Fruit fly (Drosophila melanogaster) whole organism, prepupa: ENCODE results near the gene CG2147.
A peak's percentile ranks its signal among the peaks of the same experiment; 100 is the strongest.

Experiments
- Blimp-1 ChIP-seq: fragments of 200-800 bp; sonication (Bioruptor generic); optimal IDR thresholded peaks from 3 replicates; lab custom pipeline; 2017; ENCODE audit warnings: missing biosample characterization, missing genetic modification characterization, mild to moderate bottlenecking, moderate library complexity, missing genetic modification reagents
- CG10631 ChIP-seq: fragments of 200-800 bp; sonication (Bioruptor generic); optimal IDR thresholded peaks from 2 replicates; lab custom pipeline; 2016; ENCODE audit warnings: missing biosample characterization, missing genetic modification characterization
- CG10669 ChIP-seq: fragments of 200-800 bp; sonication (Bioruptor generic); optimal IDR thresholded peaks from 3 replicates; lab custom pipeline; 2018; ENCODE audit warnings: missing biosample characterization, mild to moderate bottlenecking, missing genetic modification characterization, moderate library complexity
- CG11294 ChIP-seq: fragments of 200-800 bp; sonication (Bioruptor generic); IDR thresholded peaks from 2 replicates; pipeline ENCODE4 v1.3.6; 2022; ENCODE audit warnings: missing biosample characterization, missing genetic modification characterization
- CG11762 ChIP-seq: fragments of 200-800 bp; sonication (Bioruptor generic); optimal IDR thresholded peaks from 3 replicates; lab custom pipeline; 2016; ENCODE audit warnings: missing biosample characterization, missing genetic modification characterization; ENCODE audit not compliant: insufficient read depth
- CG11902 ChIP-seq: fragments of 200-800 bp; sonication (Bioruptor generic); optimal IDR thresholded peaks from 3 replicates; lab custom pipeline; 2016; ENCODE audit warnings: missing biosample characterization, missing genetic modification characterization
- CG1621 ChIP-seq: fragments of 200-800 bp; sonication (Bioruptor generic); optimal IDR thresholded peaks from 3 replicates; lab custom pipeline; 2018; ENCODE audit warnings: missing biosample characterization, mild to moderate bottlenecking, missing genetic modification characterization
- CG16779 ChIP-seq: fragments of 200-800 bp; sonication (Bioruptor generic); optimal IDR thresholded peaks from 3 replicates; lab custom pipeline; 2017; ENCODE audit warnings: missing biosample characterization, mild to moderate bottlenecking, missing genetic modification characterization
- CG3032 ChIP-seq: fragments of 200-800 bp; optimal IDR thresholded peaks from 2 replicates; lab custom pipeline; 2019; ENCODE audit warnings: missing biosample characterization, mild to moderate bottlenecking, missing genetic modification characterization, moderate library complexity
- CG32006 ChIP-seq: fragments of 200-800 bp; sonication (Bioruptor generic); optimal IDR thresholded peaks from 3 replicates; lab custom pipeline; 2017; ENCODE audit warnings: missing biosample characterization, mild to moderate bottlenecking, missing genetic modification characterization
- CG4318 ChIP-seq: fragments of 200-800 bp; sonication (Bioruptor generic); optimal IDR thresholded peaks from 3 replicates; lab custom pipeline; 2017; ENCODE audit warnings: missing biosample characterization, mild to moderate bottlenecking, missing genetic modification characterization
- CG6163 ChIP-seq: fragments of 200-800 bp; sonication (Bioruptor generic); IDR thresholded peaks from 3 replicates; pipeline ENCODE4 v1.3.6; 2022; ENCODE audit warnings: missing biosample characterization, missing genetic modification characterization
- CG6276 ChIP-seq: fragments of 200-800 bp; sonication (Bioruptor generic); optimal IDR thresholded peaks from 2 replicates; lab custom pipeline; 2017; ENCODE audit warnings: missing biosample characterization, mild to moderate bottlenecking, missing genetic modification characterization
- CG6792 ChIP-seq: fragments of 200-800 bp; sonication (Bioruptor generic); optimal IDR thresholded peaks from 3 replicates; lab custom pipeline; 2016; ENCODE audit warnings: missing biosample characterization, missing genetic modification characterization
- CG6808 ChIP-seq: fragments of 200-800 bp; sonication (Bioruptor generic); optimal IDR thresholded peaks from 3 replicates; lab custom pipeline; 2017; ENCODE audit warnings: missing biosample characterization, missing genetic modification characterization, mild to moderate bottlenecking, moderate library complexity, missing genetic modification reagents
- CG6854 ChIP-seq: fragments of 200-800 bp; sonication (Bioruptor generic); optimal IDR thresholded peaks from 2 replicates; lab custom pipeline; 2017; ENCODE audit warnings: missing biosample characterization, mild to moderate bottlenecking, missing genetic modification characterization
- CG7368 ChIP-seq: fragments of 200-800 bp; sonication (Bioruptor generic); optimal IDR thresholded peaks from 3 replicates; lab custom pipeline; 2016; ENCODE audit warnings: missing biosample characterization, missing genetic modification characterization
- CG8632 ChIP-seq: fragments of 200-800 bp; sonication (Bioruptor generic); optimal IDR thresholded peaks from 3 replicates; lab custom pipeline; 2016; ENCODE audit warnings: missing biosample characterization, missing genetic modification characterization
- CG9139 ChIP-seq: fragments of 200-800 bp; sonication (Bioruptor generic); optimal IDR thresholded peaks from 3 replicates; lab custom pipeline; 2017; ENCODE audit warnings: missing biosample characterization, mild to moderate bottlenecking, missing genetic modification characterization
- Eip75B ChIP-seq: fragments of 200-800 bp; sonication (Bioruptor generic); optimal IDR thresholded peaks from 3 replicates; lab custom pipeline; 2016; ENCODE audit warnings: missing biosample characterization, missing genetic modification characterization
- Eip78C ChIP-seq: fragments of 200-800 bp; sonication (Bioruptor generic); peaks from one replicate; lab custom pipeline; 2016; ENCODE audit warnings: missing biosample characterization, missing genetic modification characterization
- Eip93F ChIP-seq: fragments of 200-800 bp; sonication (Bioruptor generic); optimal IDR thresholded peaks from 2 replicates; lab custom pipeline; 2016; ENCODE audit warnings: missing biosample characterization, mild to moderate bottlenecking, missing genetic modification characterization
- Ets21C ChIP-seq: fragments of 200-800 bp; sonication (Bioruptor generic); optimal IDR thresholded peaks from 3 replicates; lab custom pipeline; 2016; ENCODE audit warnings: missing biosample characterization, missing genetic modification characterization
- Ets96B ChIP-seq: fragments of 200-800 bp; optimal IDR thresholded peaks from 2 replicates; lab custom pipeline; 2019; ENCODE audit warnings: missing biosample characterization, mild to moderate bottlenecking, missing genetic modification characterization, moderate library complexity
- Gug ChIP-seq: fragments of 200-800 bp; sonication (Bioruptor generic); IDR thresholded peaks from 2 replicates; pipeline ENCODE4 v1.3.6; 2022; ENCODE audit warnings: missing biosample characterization, missing genetic modification characterization
- Hr38 ChIP-seq: sonication (Bioruptor generic); optimal IDR thresholded peaks from 2 replicates; lab custom pipeline; 2016; ENCODE audit warnings: missing biosample characterization, missing genetic modification characterization
- Lpt ChIP-seq: fragments of 200-800 bp; sonication (Bioruptor generic); optimal IDR thresholded peaks from 3 replicates; lab custom pipeline; 2016; ENCODE audit warnings: missing biosample characterization, missing genetic modification characterization
- Met ChIP-seq: fragments of 200-800 bp; sonication (Bioruptor generic); optimal IDR thresholded peaks from 3 replicates; lab custom pipeline; 2016; ENCODE audit warnings: missing biosample characterization, missing genetic modification characterization
- Smox ChIP-seq: fragments of 200-800 bp; sonication (Bioruptor generic); optimal IDR thresholded peaks from 3 replicates; lab custom pipeline; 2016; ENCODE audit warnings: missing biosample characterization, missing genetic modification characterization
- Sox14 ChIP-seq: fragments of 200-800 bp; sonication (Bioruptor generic); optimal IDR thresholded peaks from 3 replicates; lab custom pipeline; 2016; ENCODE audit warnings: missing biosample characterization, missing genetic modification characterization
- Sox15 ChIP-seq: fragments of 200-800 bp; sonication (Bioruptor generic); optimal IDR thresholded peaks from 3 replicates; lab custom pipeline; 2016; ENCODE audit warnings: missing biosample characterization, missing genetic modification characterization
- achi ChIP-seq: fragments of 200-800 bp; sonication (Bioruptor generic); optimal IDR thresholded peaks from 3 replicates; lab custom pipeline; 2016; ENCODE audit warnings: missing biosample characterization, missing genetic modification characterization
- cyc ChIP-seq: fragments of 200-800 bp; sonication (Bioruptor generic); optimal IDR thresholded peaks from 3 replicates; lab custom pipeline; 2016; ENCODE audit warnings: missing biosample characterization, missing genetic modification characterization
- dsx ChIP-seq: fragments of 200-800 bp; optimal IDR thresholded peaks from 3 replicates; lab custom pipeline; 2019; ENCODE audit warnings: missing biosample characterization, mild to moderate bottlenecking, missing genetic modification characterization, moderate library complexity; ENCODE audit not compliant: poor library complexity, severe bottlenecking
- fd85E ChIP-seq: fragments of 200-800 bp; sonication (Bioruptor generic); optimal IDR thresholded peaks from 3 replicates; lab custom pipeline; 2016; ENCODE audit warnings: missing biosample characterization, missing genetic modification characterization
- fkh ChIP-seq: fragments of 200-800 bp; sonication (Bioruptor generic); optimal IDR thresholded peaks from 3 replicates; lab custom pipeline; 2017; ENCODE audit warnings: missing biosample characterization, mild to moderate bottlenecking, missing genetic modification characterization, moderate library complexity
- net ChIP-seq: fragments of 200-800 bp; sonication (Bioruptor generic); optimal IDR thresholded peaks from 3 replicates; lab custom pipeline; 2016; ENCODE audit warnings: missing biosample characterization, missing genetic modification characterization
- pdm3 ChIP-seq: fragments of 200-800 bp; sonication (Bioruptor generic); optimal IDR thresholded peaks from 3 replicates; lab custom pipeline; 2016; ENCODE audit warnings: missing biosample characterization, missing genetic modification characterization
- spab ChIP-seq: fragments of 200-800 bp; sonication (Bioruptor generic); optimal IDR thresholded peaks from 2 replicates; lab custom pipeline; 2017; ENCODE audit warnings: missing biosample characterization, mild to moderate bottlenecking, missing genetic modification characterization, missing genetic modification reagents
- ss ChIP-seq, 2 experiments: fragments of 200-800 bp; sonication (Bioruptor generic); optimal IDR thresholded peaks; 2 replicates in 1 of 2; 3 replicates in 1 of 2; lab custom pipeline; 2017 to 2018; ENCODE audit warnings: mild to moderate bottlenecking in 2 of 2, missing biosample characterization in 2 of 2, missing genetic modification characterization in 2 of 2, moderate library complexity in 1 of 2
- svp ChIP-seq: fragments of 200-800 bp; sonication (Bioruptor generic); peaks from one replicate; lab custom pipeline; 2016; ENCODE audit warnings: missing biosample characterization, missing genetic modification characterization
- topi ChIP-seq: fragments of 200-800 bp; sonication (Bioruptor generic); optimal IDR thresholded peaks from 3 replicates; lab custom pipeline; 2016; ENCODE audit warnings: missing biosample characterization, missing genetic modification characterization
- vri ChIP-seq: fragments of 200-800 bp; sonication (Bioruptor generic); optimal IDR thresholded peaks from 3 replicates; lab custom pipeline; 2016; ENCODE audit warnings: missing biosample characterization, mild to moderate bottlenecking, missing genetic modification characterization

The CG2147 gene

DNA sequence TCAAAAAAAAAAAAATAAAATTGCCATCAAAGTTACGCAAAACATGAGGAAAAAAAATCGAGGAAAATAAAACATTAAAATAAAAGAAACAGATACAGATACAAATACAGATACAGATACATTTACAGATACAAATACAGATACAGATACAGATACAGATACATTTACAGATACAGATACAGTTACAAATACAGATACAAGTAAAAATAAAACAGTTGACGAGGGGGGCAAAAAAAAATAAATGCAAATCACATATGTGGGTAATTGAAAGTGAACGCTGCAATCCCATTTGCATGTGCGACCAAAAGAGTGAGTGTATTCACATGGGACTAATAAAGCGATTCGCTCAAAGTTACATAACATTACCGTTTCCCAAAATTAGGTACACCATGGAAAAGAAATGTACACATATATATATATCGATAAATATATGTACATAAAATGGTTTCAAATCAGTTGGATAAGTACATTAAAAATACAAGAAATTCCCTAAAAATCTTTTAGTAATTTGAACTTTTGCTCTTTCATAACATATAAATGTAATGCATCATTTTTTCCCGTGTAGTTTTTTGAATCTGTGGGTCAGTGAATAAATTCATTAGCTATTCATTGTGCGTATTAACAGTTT, 34.7 kb upstream of the CG2147 start (continued):
- TF ChIP-seq CG10631 (GFP tag; lab: Kevin White, UChicago), result no peak
- no peak for TF ChIP-seq CG3032
- no peak for TF ChIP-seq Eip93F (GFP tag; lab: Kevin White, UChicago)
- TF ChIP-seq pdm3 (GFP tag; lab: Kevin White, UChicago), result peak; percentile 10
- TF ChIP-seq dsx (GFP tag; lab: Kevin White, UChicago), result no peak
- TF ChIP-seq spab, result peak; percentile 2
- TF ChIP-seq Eip75B (GFP tag; lab: Kevin White, UChicago), result no peak
- TF ChIP-seq CG6163 (GFP tag; lab: Robert Waterston, UW), result no peak
- no peak for TF ChIP-seq CG7368
- TF ChIP-seq Met (GFP tag; lab: Kevin White, UChicago), result no peak
- peak; percentile 55 for TF ChIP-seq Eip78C
- no peak for TF ChIP-seq Hr38 (GFP tag; lab: Kevin White, UChicago)
- no peak for TF ChIP-seq Sox15
- no peak for TF ChIP-seq CG9139 (GFP tag; lab: Kevin White, UChicago)

DNA sequence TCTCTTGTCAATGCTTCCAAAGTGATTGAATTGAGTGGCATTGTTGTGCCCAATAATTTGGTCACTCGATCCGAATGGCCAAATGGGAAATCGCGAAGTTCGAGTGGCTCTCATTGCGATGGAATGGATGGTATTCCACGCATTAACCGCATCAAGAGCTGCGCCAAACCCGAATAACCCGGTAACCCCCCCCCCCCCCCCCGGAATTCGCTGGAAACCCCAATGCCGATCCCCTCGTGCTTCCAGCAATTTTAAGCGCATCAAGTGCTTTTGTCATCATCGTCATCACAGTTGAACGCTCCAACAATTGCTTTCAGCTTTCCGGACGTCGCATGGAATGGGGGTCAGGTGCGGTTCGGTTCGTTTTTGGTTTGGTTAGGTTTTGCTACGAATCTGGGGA, 33.9 kb upstream of the CG2147 start:
- TF ChIP-seq CG9139 (GFP tag; lab: Kevin White, UChicago) (no peak), Eip78C (no peak), Lpt (GFP tag; lab: Kevin White, UChicago) (no peak), CG11902 (GFP tag; lab: Kevin White, UChicago) (no peak), CG10669 (GFP tag; lab: Kevin White, UChicago) (no peak), pdm3 (GFP tag; lab: Kevin White, UChicago) (no peak), Ets96B (tag; lab: Kevin White, UChicago) (no peak), CG32006 (GFP tag; lab: Kevin White, UChicago) (no peak), CG6792 (GFP tag; lab: Kevin White, UChicago) (no peak), CG4318 (GFP tag; lab: Kevin White, UChicago) (no peak)

DNA sequence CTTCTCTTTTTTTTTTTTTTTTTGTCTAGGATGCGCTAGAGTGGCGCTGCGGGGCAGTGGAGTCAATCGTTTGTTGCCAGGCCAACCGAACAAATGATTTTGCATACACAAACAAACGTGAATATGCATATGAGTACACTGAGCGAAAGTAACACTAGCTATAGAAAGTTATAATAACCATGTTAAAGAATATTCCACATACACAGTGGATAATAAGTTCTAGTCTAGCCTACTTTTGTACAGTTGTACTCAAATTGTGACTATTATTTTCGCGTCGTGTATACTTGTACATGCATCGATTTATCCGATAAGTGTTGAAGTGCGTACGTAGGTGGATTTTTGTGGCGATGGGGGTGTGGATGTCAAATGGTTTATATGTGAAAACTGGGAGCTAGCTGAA, 33.4 kb upstream of the CG2147 start:
- TF ChIP-seq CG4318 (GFP tag; lab: Kevin White, UChicago), result peak; percentile 6
- TF ChIP-seq CG6854, result no peak
- TF ChIP-seq CG7368, result no peak
- peak; percentile 39 for TF ChIP-seq Ets96B (tag; lab: Kevin White, UChicago)
- TF ChIP-seq achi (GFP tag; lab: Kevin White, UChicago), result peak; percentile 31
- TF ChIP-seq CG8632 (GFP tag; lab: Kevin White, UChicago), result peak; percentile 25
- TF ChIP-seq vri (GFP tag; lab: Kevin White, UChicago), result no peak
- no peak for TF ChIP-seq CG1621 (tag; lab: Kevin White, UChicago)
- TF ChIP-seq CG6276 (GFP tag; lab: Kevin White, UChicago), result peak; percentile 40
- no peak for TF ChIP-seq CG6808 (GFP tag; lab: Kevin White, UChicago)
- TF ChIP-seq CG9139 (GFP tag; lab: Kevin White, UChicago), result no peak
- TF ChIP-seq Lpt (GFP tag; lab: Kevin White, UChicago), result no peak
- no peak for TF ChIP-seq CG16779 (tag; lab: Kevin White, UChicago)
- no peak for TF ChIP-seq Met (GFP tag; lab: Kevin White, UChicago)
- no peak for TF ChIP-seq svp (GFP tag; lab: Kevin White, UChicago)
- TF ChIP-seq fkh, result no peak
- TF ChIP-seq Eip75B (GFP tag; lab: Kevin White, UChicago), result no peak
- peak; percentile 2 for TF ChIP-seq CG6792 (GFP tag; lab: Kevin White, UChicago)
- TF ChIP-seq Eip78C, result peak; percentile 74
- no peak for TF ChIP-seq Eip93F (GFP tag; lab: Kevin White, UChicago)
- TF ChIP-seq spab, result no peak
- no peak for TF ChIP-seq CG11762
- TF ChIP-seq Sox15, result no peak
- peak; percentile 11 for TF ChIP-seq Sox14 (GFP tag; lab: Kevin White, UChicago)
- no peak for TF ChIP-seq ss (GFP tag; optimal IDR thresholded peaks at IDR 0.05; lab: Kevin White, UChicago)
- TF ChIP-seq pdm3 (GFP tag; lab: Kevin White, UChicago), result peak; percentile 13
- no peak for TF ChIP-seq CG11294 (GFP tag; lab: Robert Waterston, UW)
- peak; percentile 42 for TF ChIP-seq CG10631 (GFP tag; lab: Kevin White, UChicago)
- TF ChIP-seq Ets21C (GFP tag; lab: Kevin White, UChicago), result no peak
- TF ChIP-seq dsx (GFP tag; lab: Kevin White, UChicago), result no peak
- TF ChIP-seq Hr38 (GFP tag; lab: Kevin White, UChicago), result no peak
- TF ChIP-seq Gug (GFP tag; lab: Robert Waterston, UW), result peak; percentile 41; the same call in 1 of the 2 replicates
- peak; percentile 16 for TF ChIP-seq net (GFP tag; lab: Kevin White, UChicago)
- TF ChIP-seq CG6163 (GFP tag; lab: Robert Waterston, UW), result 0 out of 3 replicates have a peak, but pooled peaks have one; percentile 46
- no peak for TF ChIP-seq Smox (GFP tag; lab: Kevin White, UChicago)
- no peak for TF ChIP-seq cyc (GFP tag; lab: Kevin White, UChicago)
- no peak for TF ChIP-seq fd85E (GFP tag; lab: Kevin White, UChicago)
- TF ChIP-seq topi (GFP tag; lab: Kevin White, UChicago), result no peak
- no peak for TF ChIP-seq CG11902 (GFP tag; lab: Kevin White, UChicago)
- TF ChIP-seq Blimp-1 (GFP tag; lab: Kevin White, UChicago), result no peak
- peak; percentile 51 for TF ChIP-seq CG32006 (GFP tag; lab: Kevin White, UChicago)
